Fruit fly (Drosophila melanogaster) whole organism, embryonic: Measurements from ENCODE around the gene RpLP1.
A peak's percentile ranks its signal among the peaks of the same experiment; 100 is the strongest.

Source experiments
- Asciz ChIP-seq: fragments of 200-800 bp; sonication (Bioruptor generic); optimal IDR thresholded peaks from 2 replicates; lab custom pipeline; 2017; ENCODE audit warnings: missing biosample characterization, mild to moderate bottlenecking, missing genetic modification characterization, missing genetic modification reagents
- Bteb2 ChIP-seq: fragments of 200-800 bp; sonication (Bioruptor generic); optimal IDR thresholded peaks from 2 replicates; lab custom pipeline; 2016; ENCODE audit warnings: missing biosample characterization, missing genetic modification characterization
- CG11093 ChIP-seq: fragments of 200-800 bp; sonication (Bioruptor generic); IDR thresholded peaks from 3 replicates; pipeline ENCODE4 v1.3.6; 2022; ENCODE audit warnings: missing biosample characterization, missing genetic modification characterization
- CG11504 ChIP-seq: fragments of 200-800 bp; sonication (Bioruptor generic); optimal IDR thresholded peaks from 3 replicates; lab custom pipeline; 2019; ENCODE audit warnings: missing biosample characterization, mild to moderate bottlenecking, missing genetic modification characterization, moderate library complexity
- CG14667 ChIP-seq: fragments of 200-800 bp; sonication (Bioruptor generic); IDR thresholded peaks from 2 replicates; pipeline ENCODE4 v1.3.6; 2022; ENCODE audit warnings: missing biosample characterization, missing genetic modification characterization
- CG14710 ChIP-seq: fragments of 200-800 bp; sonication (Bioruptor generic); optimal IDR thresholded peaks from 3 replicates; lab custom pipeline; 2019; ENCODE audit warnings: missing biosample characterization, mild to moderate bottlenecking, missing genetic modification characterization, moderate library complexity
- CG15073 ChIP-seq: fragments of 200-800 bp; sonication (Bioruptor generic); optimal IDR thresholded peaks from 2 replicates; lab custom pipeline; 2016; ENCODE audit warnings: missing biosample characterization, missing genetic modification characterization
- CG1529 ChIP-seq: fragments of 200-800 bp; sonication (Bioruptor generic); optimal IDR thresholded peaks from 3 replicates; lab custom pipeline; 2018; ENCODE audit warnings: missing biosample characterization, missing genetic modification characterization
- CG17385 ChIP-seq: fragments of 200-800 bp; sonication (Bioruptor generic); optimal IDR thresholded peaks from 3 replicates; lab custom pipeline; 2018; ENCODE audit warnings: missing biosample characterization, mild to moderate bottlenecking, missing genetic modification characterization
- CG17568 ChIP-seq: fragments of 200-800 bp; sonication (Bioruptor generic); optimal IDR thresholded peaks from 2 replicates; lab custom pipeline; 2018; ENCODE audit warnings: missing biosample characterization, mild to moderate bottlenecking, missing genetic modification characterization, moderate library complexity
- CG17802 ChIP-seq: fragments of 200-800 bp; sonication (Bioruptor generic); optimal IDR thresholded peaks from 2 replicates; lab custom pipeline; 2018; ENCODE audit warnings: missing biosample characterization, mild to moderate bottlenecking, missing genetic modification characterization, moderate library complexity
- CG18262 ChIP-seq: fragments of 200-800 bp; optimal IDR thresholded peaks from 3 replicates; lab custom pipeline; 2019; ENCODE audit warnings: missing biosample characterization, mild to moderate bottlenecking, missing genetic modification characterization, moderate library complexity
- CG2199 ChIP-seq: fragments of 200-800 bp; sonication (Bioruptor generic); IDR thresholded peaks from 3 replicates; pipeline ENCODE4 v1.3.6; 2022; ENCODE audit warnings: missing biosample characterization, missing genetic modification characterization
- CG2875 ChIP-seq: fragments of 200-800 bp; sonication (Bioruptor generic); optimal IDR thresholded peaks from 2 replicates; lab custom pipeline; 2017; ENCODE audit warnings: missing biosample characterization, mild to moderate bottlenecking, missing genetic modification characterization, missing genetic modification reagents
- CG3065 ChIP-seq: fragments of 200-800 bp; sonication (Bioruptor generic); optimal IDR thresholded peaks from 2 replicates; lab custom pipeline; 2016; ENCODE audit warnings: missing biosample characterization, missing genetic modification characterization
- CG31388 ChIP-seq: fragments of 200-800 bp; sonication (Bioruptor generic); optimal IDR thresholded peaks from 2 replicates; lab custom pipeline; 2016; ENCODE audit warnings: missing biosample characterization, missing genetic modification characterization
- CG3726 ChIP-seq: fragments of 200-800 bp; sonication (Bioruptor generic); IDR thresholded peaks from 3 replicates; pipeline ENCODE4, ENCODE4 v1.3.6; 2022; ENCODE audit warnings: missing biosample characterization, missing genetic modification characterization
- CG4328 ChIP-seq: fragments of 200-800 bp; sonication (Bioruptor generic); optimal IDR thresholded peaks from 3 replicates; lab custom pipeline; 2017; ENCODE audit warnings: missing biosample characterization, missing genetic modification reagents, missing genetic modification characterization
- CG5180 ChIP-seq: fragments of 200-800 bp; sonication (Bioruptor generic); optimal IDR thresholded peaks from 3 replicates; lab custom pipeline; 2017; ENCODE audit warnings: missing biosample characterization, missing genetic modification characterization, mild to moderate bottlenecking, moderate library complexity, missing genetic modification reagents
- CG6175 ChIP-seq: fragments of 200-800 bp; sonication (Bioruptor generic); IDR thresholded peaks from 3 replicates; pipeline ENCODE4 v1.3.6; 2022; ENCODE audit warnings: missing biosample characterization, missing genetic modification characterization
- Dref ChIP-seq: fragments of 200-800 bp; sonication (Bioruptor generic); IDR thresholded peaks from 2 replicates; pipeline ENCODE4 v1.3.6; 2022; ENCODE audit warnings: missing biosample characterization, missing genetic modification characterization
- E2f2 ChIP-seq: fragments of 200-800 bp; sonication (Bioruptor generic); IDR thresholded peaks from 2 replicates; pipeline ENCODE4 v1.3.6; 2022; ENCODE audit warnings: missing biosample characterization, missing genetic modification characterization
- H15 ChIP-seq: fragments of 200-800 bp; sonication (Bioruptor generic); IDR thresholded peaks from 3 replicates; pipeline ENCODE4 v1.3.6; 2022; ENCODE audit warnings: missing biosample characterization, missing genetic modification characterization
- Hmx ChIP-seq: fragments of 200-800 bp; sonication (Bioruptor generic); optimal IDR thresholded peaks from 2 replicates; lab custom pipeline; 2016; ENCODE audit warnings: missing biosample characterization, missing genetic modification characterization
- Hr51 ChIP-seq, 2 experiments: fragments of 200-800 bp; sonication (Bioruptor generic); optimal IDR thresholded peaks; 2 replicates in 1 of 2; 3 replicates in 1 of 2; lab custom pipeline; 2016 to 2018; ENCODE audit warnings: missing biosample characterization in 2 of 2, missing genetic modification characterization in 2 of 2, mild to moderate bottlenecking in 1 of 2, moderate library complexity in 1 of 2
- Lhr ChIP-seq: fragments of 200-800 bp; sonication (Bioruptor generic); optimal IDR thresholded peaks from 3 replicates; lab custom pipeline; 2017; ENCODE audit warnings: mild to moderate bottlenecking, missing biosample characterization, missing genetic modification reagents, missing genetic modification characterization
- Meics ChIP-seq: fragments of 200-800 bp; sonication (Bioruptor generic); optimal IDR thresholded peaks from 2 replicates; lab custom pipeline; 2017; ENCODE audit warnings: missing biosample characterization, mild to moderate bottlenecking, missing genetic modification characterization
- Neu2 ChIP-seq: fragments of 200-800 bp; sonication (Bioruptor generic); optimal IDR thresholded peaks from 3 replicates; lab custom pipeline; 2016; ENCODE audit warnings: missing biosample characterization, missing genetic modification characterization, borderline replicate concordance
- Optix ChIP-seq: fragments of 200-800 bp; sonication (Bioruptor generic); IDR thresholded peaks from 3 replicates; pipeline ENCODE4 v1.3.6; 2022; ENCODE audit warnings: missing biosample characterization, missing genetic modification characterization
- Pdp1 ChIP-seq, 2 experiments: fragments of 200-800 bp; sonication (Bioruptor generic); optimal IDR thresholded peaks; 3 replicates each; lab custom pipeline; 2016; ENCODE audit warnings: missing biosample characterization in 2 of 2, missing genetic modification characterization in 2 of 2, mild to moderate bottlenecking in 1 of 2, moderate library complexity in 1 of 2
- az2 ChIP-seq: fragments of 200-800 bp; sonication (Bioruptor generic); optimal IDR thresholded peaks from 3 replicates; lab custom pipeline; 2016; ENCODE audit warnings: missing biosample characterization, missing genetic modification characterization
- cad ChIP-seq: fragments of >200 bp; optimal IDR thresholded peaks from 2 replicates; lab custom pipeline; 2017; ENCODE audit warnings: missing biosample characterization, missing genetic modification characterization
- cg ChIP-seq: fragments of 200-800 bp; sonication (Bioruptor generic); optimal IDR thresholded peaks from 3 replicates; lab custom pipeline; 2019; ENCODE audit warnings: missing biosample characterization, mild to moderate bottlenecking, missing genetic modification characterization, moderate library complexity
- corto ChIP-seq: fragments of 200-800 bp; sonication (Bioruptor generic); optimal IDR thresholded peaks from 2 replicates; lab custom pipeline; 2016; ENCODE audit warnings: missing biosample characterization, mild to moderate bottlenecking, missing genetic modification characterization, moderate library complexity
- dimm ChIP-seq: fragments of 200-800 bp; sonication (Bioruptor generic); IDR thresholded peaks from 2 replicates; pipeline ENCODE4 v1.3.6; 2022; ENCODE audit warnings: missing biosample characterization, missing genetic modification characterization
- en ChIP-seq: fragments of 200-800 bp; sonication (Bioruptor generic); optimal IDR thresholded peaks from 2 replicates; lab custom pipeline; 2016; ENCODE audit warnings: missing biosample characterization, missing genetic modification characterization
- ewg ChIP-seq: fragments of 200-800 bp; sonication (Bioruptor generic); optimal IDR thresholded peaks from 3 replicates; lab custom pipeline; 2017; ENCODE audit warnings: mild to moderate bottlenecking, missing biosample characterization, missing genetic modification reagents, missing genetic modification characterization
- fd64A ChIP-seq: fragments of 200-800 bp; sonication (Bioruptor generic); optimal IDR thresholded peaks from 3 replicates; lab custom pipeline; 2018; ENCODE audit warnings: missing biosample characterization, mild to moderate bottlenecking, missing genetic modification characterization
- ham ChIP-seq: fragments of 200-800 bp; sonication (Bioruptor generic); IDR thresholded peaks from 2 replicates; pipeline ENCODE4 v1.3.6; 2022; ENCODE audit warnings: missing biosample characterization, missing genetic modification characterization
- ind ChIP-seq: fragments of 200-800 bp; sonication (Bioruptor generic); optimal IDR thresholded peaks from 3 replicates; lab custom pipeline; 2016; ENCODE audit warnings: missing biosample characterization, missing genetic modification characterization
- lilli ChIP-seq: fragments of 200-800 bp; sonication (Bioruptor generic); optimal IDR thresholded peaks from 3 replicates; lab custom pipeline; 2016; ENCODE audit warnings: missing biosample characterization, missing genetic modification characterization
- oc ChIP-seq: fragments of 200-800 bp; sonication (Bioruptor generic); optimal IDR thresholded peaks from 2 replicates; lab custom pipeline; 2018; ENCODE audit warnings: missing biosample characterization, mild to moderate bottlenecking, missing genetic modification characterization, moderate library complexity
- pros ChIP-seq: fragments of 200-800 bp; sonication (Bioruptor generic); optimal IDR thresholded peaks from 3 replicates; lab custom pipeline; 2019; ENCODE audit warnings: missing biosample characterization, mild to moderate bottlenecking, missing genetic modification characterization, moderate library complexity
- psq ChIP-seq: fragments of 200-800 bp; sonication (Bioruptor generic); optimal IDR thresholded peaks from 2 replicates; lab custom pipeline; 2017; ENCODE audit warnings: missing biosample characterization, missing genetic modification characterization
- pum ChIP-seq: fragments of 200-800 bp; sonication (Bioruptor generic); optimal IDR thresholded peaks from 2 replicates; lab custom pipeline; 2016; ENCODE audit warnings: missing biosample characterization, missing genetic modification characterization
- ranshi ChIP-seq: fragments of 200-800 bp; sonication (Bioruptor generic); IDR thresholded peaks from 2 replicates; pipeline ENCODE4 v1.3.6; 2022; ENCODE audit warnings: missing biosample characterization, missing genetic modification characterization
- sens-2 ChIP-seq: fragments of 200-800 bp; sonication (Bioruptor generic); IDR thresholded peaks from 2 replicates; pipeline ENCODE4 v1.3.6; 2022; ENCODE audit warnings: missing biosample characterization, missing genetic modification characterization
- tgo ChIP-seq: fragments of 200-800 bp; sonication (Bioruptor generic); IDR thresholded peaks from 3 replicates; pipeline ENCODE4 v1.3.6; 2022; ENCODE audit warnings: missing biosample characterization, missing genetic modification characterization
- ttk ChIP-seq: fragments of 200-800 bp; sonication (Bioruptor generic); IDR thresholded peaks from 2 replicates; pipeline ENCODE4 v2.1.2; 2022; ENCODE audit warnings: missing biosample characterization, missing genetic modification characterization
- z ChIP-seq: fragments of 200-800 bp; sonication (Bioruptor generic); IDR thresholded peaks from 3 replicates; pipeline ENCODE4 v1.3.6; 2022; ENCODE audit warnings: missing biosample characterization, missing genetic modification characterization
- zen2 ChIP-seq: fragments of 200-800 bp; sonication (Bioruptor generic); IDR thresholded peaks from 3 replicates; pipeline ENCODE4 v1.3.6; 2022; ENCODE audit warnings: missing biosample characterization, missing genetic modification characterization; ENCODE audit not compliant: partially characterized antibody

Gene RpLP1

dm6 chr2L:421119-421821, 1.5 kb downstream of the RpLP1 start, which contains the start of the genes CG11885 and CG13692 (continued):
- TF ChIP-seq Dref (GFP tag; lab: Robert Waterston, UW) (peak; percentile 96), pros (GFP tag; lab: Kevin White, UChicago) (no peak), CG31388 (GFP tag; lab: Kevin White, UChicago) (no peak), Asciz (no peak), H15 (GFP tag; lab: Robert Waterston, UW) (no peak), z (no peak), CG11504 (tag; lab: Kevin White, UChicago) (peak; percentile 55), CG3726 (GFP tag; lab: Robert Waterston, UW) (no peak), dimm (no peak), CG17568 (peak; percentile 37), CG14710 (tag; lab: Kevin White, UChicago) (peak; percentile 81), CG6175 (GFP tag; lab: Robert Waterston, UW) (no peak), Neu2 (GFP tag; lab: Kevin White, UChicago) (no peak), CG2875 (GFP tag; lab: Kevin White, UChicago) (no peak), Optix (GFP tag; lab: Robert Waterston, UW) (no peak), oc (tag; lab: Kevin White, UChicago) (peak; percentile 13), ranshi (peak; percentile 30; the same call in 1 of the 2 replicates), CG17385 (peak; percentile 15), CG5180 (GFP tag; lab: Kevin White, UChicago) (no peak), CG17802 (tag; lab: Kevin White, UChicago) (peak; percentile 24), Hmx (GFP tag; lab: Kevin White, UChicago) (no peak), corto (GFP tag; lab: Kevin White, UChicago) (peak; percentile 6), tgo (no peak), en (GFP tag; lab: Kevin White, UChicago) (no peak), CG15073 (GFP tag; lab: Kevin White, UChicago) (no peak), cad (GFP tag; lab: Kevin White, UChicago) (no peak), CG11093 (GFP tag; lab: Robert Waterston, UW) (no peak), Meics (GFP tag; lab: Kevin White, UChicago) (peak; percentile 40), Lhr (GFP tag; lab: Kevin White, UChicago) (peak; percentile 70), cg (GFP tag; lab: Kevin White, UChicago) (no peak), E2f2 (GFP tag; lab: Robert Waterston, UW) (peak; percentile 85), pum (peak; percentile 4), sens-2 (peak; percentile 93)

- TF ChIP-seq CG14667 (GFP tag; lab: Robert Waterston, UW) = no peak
- TF ChIP-seq ewg (GFP tag; lab: Kevin White, UChicago) = no peak
- no peak for TF ChIP-seq CG4328 (GFP tag; lab: Kevin White, UChicago)
- no peak for TF ChIP-seq ind (GFP tag; lab: Kevin White, UChicago)
- TF ChIP-seq psq (GFP tag; lab: Kevin White, UChicago) = no peak
- TF ChIP-seq Hr51 (GFP tag; optimal IDR thresholded peaks at IDR 0.05; lab: Kevin White, UChicago) = no peak
- TF ChIP-seq CG18262 (tag; lab: Kevin White, UChicago) = no peak
- TF ChIP-seq zen2 = no peak
- no peak for TF ChIP-seq lilli (GFP tag; lab: Kevin White, UChicago)
- no peak for TF ChIP-seq az2 (GFP tag; lab: Kevin White, UChicago)
- no peak for TF ChIP-seq CG3065 (GFP tag; lab: Kevin White, UChicago)
- TF ChIP-seq Pdp1 (GFP tag; optimal IDR thresholded peaks at IDR 0.05; lab: Kevin White, UChicago) = no peak
- no peak for TF ChIP-seq ttk (GFP tag; lab: Robert Waterston, UW)
- TF ChIP-seq fd64A = no peak
- TF ChIP-seq CG2199 (GFP tag; lab: Robert Waterston, UW) = no peak
- TF ChIP-seq ham = no peak
- TF ChIP-seq CG1529 (GFP tag; lab: Kevin White, UChicago) = no peak
- TF ChIP-seq Bteb2 (GFP tag; lab: Kevin White, UChicago) = no peak
Measured at dm6 chr2L:422573-422972, 2.8 kb downstream of the RpLP1 start, which contains the start of gene BBS8. Gene BBS8 (plus strand): TSS chr2L:422873.
